Worm (Caenorhabditis elegans): Measurements from ENCODE around the gene ugt-12.

DNA sequence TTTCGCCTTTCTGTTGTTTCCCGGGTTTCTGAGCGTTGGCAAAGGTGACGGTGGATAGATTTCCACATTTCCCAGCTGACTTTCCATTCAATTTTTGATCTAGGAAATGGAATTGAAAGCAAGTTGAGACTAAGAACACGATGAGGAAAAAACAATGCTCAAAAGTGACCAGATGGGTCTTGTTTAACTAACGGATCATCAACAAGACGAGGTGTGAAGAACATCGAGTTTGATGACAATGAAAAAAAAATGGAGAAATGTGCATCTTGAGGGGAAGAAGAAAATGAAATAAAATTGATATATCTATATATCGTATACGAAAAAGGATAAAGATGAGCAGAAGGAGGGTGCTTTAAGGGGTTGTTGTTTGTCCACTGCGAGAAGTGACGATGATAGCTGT lies 11.8 kb downstream of the ugt-12 start, which contains the start of gene T19H12.6:
- no peak for TF ChIP-seq unc-62 (GFP tag; optimal IDR thresholded peaks at IDR 0.05 in 1 of 2)
- no peak for TF ChIP-seq unc-62 (tag; optimal IDR thresholded peaks at IDR 0.05)
- no peak for TF ChIP-seq ces-1 (GFP tag; optimal IDR thresholded peaks at IDR 0.05)
- no peak for TF ChIP-seq mdl-1 (tag; optimal IDR thresholded peaks at IDR 0.05)
- TF ChIP-seq ctbp-1 (GFP tag; IDR thresholded peaks at IDR 0.05): no peak
- no peak for TF ChIP-seq nhr-41 (GFP tag; IDR thresholded peaks at IDR 0.05)
- no peak for TF ChIP-seq nhr-10 (tag; optimal IDR thresholded peaks at IDR 0.05)
- TF ChIP-seq nhr-28 (tag; optimal IDR thresholded peaks at IDR 0.05): no peak
- TF ChIP-seq jun-1 (tag; optimal IDR thresholded peaks at IDR 0.05): no peak
